Fruit fly (Drosophila melanogaster) Kc167 (cell line): Measurements from ENCODE around the gene Polr3G.

Experiments used
- Myc ChIP-seq: fragments of >200 bp; optimal IDR thresholded peaks from 2 replicates; lab custom pipeline; 2017; ENCODE audit warnings: missing external identifiers
- Sin3A ChIP-seq: fragments of >200 bp; optimal IDR thresholded peaks from 2 replicates; lab custom pipeline; 2018; ENCODE audit warnings: missing external identifiers
- h ChIP-seq: fragments of >200 bp; optimal IDR thresholded peaks from 3 replicates; lab custom pipeline; 2018; ENCODE audit warnings: missing external identifiers
- insv ChIP-seq: fragments of >200 bp; optimal IDR thresholded peaks from 3 replicates; lab custom pipeline; 2018; ENCODE audit warnings: missing external identifiers
- psq ChIP-seq: fragments of >200 bp; optimal IDR thresholded peaks from 2 replicates; lab custom pipeline; 2017; ENCODE audit warnings: missing external identifiers
- ttk ChIP-seq: sonication (Bioruptor generic); optimal IDR thresholded peaks from 2 replicates; lab custom pipeline; 2017; ENCODE audit warnings: missing external identifiers

Polr3G gene

DNA sequence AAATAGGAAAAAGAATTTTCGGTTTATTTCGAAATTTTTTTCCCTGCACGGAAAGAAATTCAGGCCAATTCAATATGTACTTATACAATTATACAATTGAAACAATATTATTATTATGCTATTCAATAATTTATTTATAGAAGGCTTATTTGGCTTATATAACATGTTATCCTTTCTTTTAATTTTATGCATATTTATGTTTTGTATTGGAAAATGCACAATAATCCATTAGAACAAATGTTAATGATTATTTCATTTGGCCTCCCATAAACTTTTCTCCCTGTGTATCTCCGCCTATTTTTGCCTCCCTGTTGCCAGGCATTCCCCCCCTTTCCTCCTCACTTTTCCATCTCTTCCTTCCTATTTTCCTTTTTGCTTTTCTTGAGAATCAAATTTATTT lies 21.0 kb upstream of the Polr3G start:
- no peak for TF ChIP-seq h (lab: Kevin White, UChicago)

DNA sequence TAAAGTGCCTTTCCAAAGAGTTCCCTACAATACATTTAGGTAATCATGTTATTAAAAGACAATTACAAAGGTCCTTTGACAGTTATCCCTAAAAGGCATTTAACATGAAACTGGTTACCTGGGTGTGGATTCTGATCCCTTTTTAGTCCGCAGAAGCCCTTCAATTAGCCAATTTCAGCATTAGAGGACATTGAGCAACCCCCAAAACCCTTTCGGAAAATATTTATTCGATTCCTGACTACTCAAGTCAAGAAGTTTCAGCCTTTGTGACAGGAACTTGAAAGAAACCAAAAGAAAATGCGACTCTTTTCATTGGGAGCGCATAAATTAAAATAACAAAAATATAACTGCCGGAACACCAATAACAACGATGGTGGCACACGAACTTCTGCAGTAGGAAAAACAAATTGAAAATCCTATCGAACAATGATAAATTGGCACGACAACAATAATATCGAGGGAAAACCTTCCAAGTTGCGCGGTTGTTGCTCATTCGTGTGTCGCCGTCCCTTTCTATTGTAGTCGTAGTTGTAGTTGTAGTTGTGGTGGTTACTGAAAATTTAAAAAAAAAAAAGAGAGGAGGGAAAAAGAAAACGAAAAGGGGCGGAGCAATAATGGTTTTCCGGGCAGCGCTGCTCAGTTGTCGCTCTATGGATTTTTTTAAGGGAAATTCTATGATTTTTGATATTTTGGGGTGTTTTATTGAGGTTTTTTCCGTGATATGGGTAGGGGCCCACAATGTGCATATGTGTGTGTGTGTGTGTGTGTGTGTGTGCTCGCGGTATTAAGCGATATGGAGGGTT lies 18.9 kb upstream of the Polr3G start:
- TF ChIP-seq insv (no peak), Myc (no peak), ttk (lab: Kevin White, UChicago) (no peak), psq (lab: Kevin White, UChicago) (no peak), h (lab: Kevin White, UChicago) (no peak), Sin3A (lab: Kevin White, UChicago) (no peak)

DNA sequence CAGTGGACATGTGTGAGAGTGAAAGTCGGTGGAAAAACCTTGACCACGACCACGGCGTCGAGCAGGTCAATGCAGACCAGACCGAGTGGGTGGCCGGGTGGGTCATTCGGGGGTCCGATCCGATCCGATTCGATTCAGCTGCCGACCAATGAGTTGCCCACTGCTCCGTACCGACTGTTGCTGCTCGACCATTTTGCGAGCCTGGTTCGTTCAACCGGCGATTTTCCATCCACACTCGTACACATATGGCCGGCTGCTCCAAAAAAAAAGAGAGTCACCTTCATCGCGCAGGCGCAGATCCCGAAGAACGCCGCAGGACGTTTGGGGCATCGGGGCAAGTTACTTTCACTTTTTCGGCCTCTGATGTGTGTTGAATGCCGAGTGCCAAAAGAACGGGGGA lies 17.6 kb upstream of the Polr3G start:
- TF ChIP-seq ttk (lab: Kevin White, UChicago) (no peak), Myc (no peak), h (lab: Kevin White, UChicago) (no peak), Sin3A (lab: Kevin White, UChicago) (no peak)

DNA sequence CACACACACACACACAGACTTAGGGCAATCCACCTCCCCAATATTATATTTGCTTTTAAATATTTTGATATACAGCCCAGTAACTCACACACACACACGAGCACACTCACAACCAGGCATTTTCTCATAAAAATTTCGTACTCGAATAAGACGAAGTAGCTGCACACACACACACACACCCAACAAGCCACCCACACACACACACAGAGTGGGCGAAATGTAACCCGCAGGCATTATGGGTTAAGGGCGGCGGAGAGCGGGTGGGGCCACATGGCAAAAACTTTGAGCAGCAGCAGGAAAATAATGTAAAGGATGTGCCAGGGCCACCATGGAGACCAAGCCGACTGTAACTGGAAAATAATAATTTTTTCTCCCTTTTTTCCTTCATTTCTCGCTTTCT lies 14.7 kb upstream of the Polr3G start:
- TF ChIP-seq ttk (lab: Kevin White, UChicago) (no peak), h (lab: Kevin White, UChicago) (no peak), Sin3A (lab: Kevin White, UChicago) (no peak), insv (no peak), psq (lab: Kevin White, UChicago) (no peak), Myc (no peak)

DNA sequence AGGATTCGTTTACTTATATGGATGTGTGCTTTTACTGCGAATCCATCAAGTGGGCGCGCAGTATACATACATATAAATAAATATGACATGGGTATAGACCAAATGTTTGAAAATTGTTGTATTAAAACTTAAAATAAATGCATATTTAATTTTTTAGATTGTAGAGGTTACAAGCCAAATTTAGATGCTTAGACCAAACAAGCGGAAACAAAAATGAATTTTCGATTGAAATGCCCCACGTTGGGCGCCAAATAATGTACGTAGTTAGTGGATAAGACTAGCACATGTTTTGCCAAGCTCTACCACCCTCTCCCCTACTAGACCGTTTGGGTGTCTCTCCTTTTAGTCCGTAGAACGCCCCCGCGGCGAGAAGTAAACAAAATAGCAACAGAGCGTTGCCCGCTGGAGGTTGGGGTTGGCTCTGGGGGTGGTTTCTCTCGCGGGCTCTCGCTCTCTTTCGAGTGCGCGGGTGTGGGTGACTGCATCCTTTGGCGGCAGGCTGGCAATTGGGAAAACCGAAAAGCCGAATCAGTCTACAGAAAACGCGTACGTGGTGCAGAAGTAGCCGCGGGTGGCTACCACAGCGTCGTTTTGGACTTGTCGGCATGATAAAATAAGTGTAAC lies 12.1 kb upstream of the Polr3G start, which contains the start of gene CG18265:
CG18265 (plus strand) TSS at position 530 of the 624 bp plus-strand sequence.
- TF ChIP-seq Myc (no peak), psq (lab: Kevin White, UChicago) (no peak), insv (no peak), ttk (lab: Kevin White, UChicago) (no peak), h (lab: Kevin White, UChicago) (no peak), Sin3A (lab: Kevin White, UChicago) (no peak)

DNA sequence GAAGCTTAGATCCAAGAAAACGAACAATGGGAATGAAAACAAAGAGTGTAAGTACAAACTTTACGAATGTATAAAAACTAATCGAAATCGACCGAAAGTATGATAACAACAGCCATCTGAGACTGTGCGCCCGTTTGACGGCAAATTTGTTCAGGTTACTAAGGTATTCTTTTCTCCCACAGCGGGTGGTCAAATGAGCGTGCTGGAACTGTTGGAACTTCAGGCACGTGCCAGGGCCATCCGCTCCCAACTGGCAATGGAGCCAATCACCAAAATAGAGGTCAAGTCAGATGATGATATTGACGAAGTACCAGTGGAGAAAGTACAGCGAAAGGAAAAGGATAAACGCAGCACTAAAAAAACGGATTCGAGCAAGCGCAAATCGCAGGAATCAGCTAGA lies 9.4 kb upstream of the Polr3G start, which contains the start of gene CG12229:
CG12229 (minus strand) TSS at position 101 of the 400 bp plus-strand sequence.
- no peak for TF ChIP-seq insv

DNA sequence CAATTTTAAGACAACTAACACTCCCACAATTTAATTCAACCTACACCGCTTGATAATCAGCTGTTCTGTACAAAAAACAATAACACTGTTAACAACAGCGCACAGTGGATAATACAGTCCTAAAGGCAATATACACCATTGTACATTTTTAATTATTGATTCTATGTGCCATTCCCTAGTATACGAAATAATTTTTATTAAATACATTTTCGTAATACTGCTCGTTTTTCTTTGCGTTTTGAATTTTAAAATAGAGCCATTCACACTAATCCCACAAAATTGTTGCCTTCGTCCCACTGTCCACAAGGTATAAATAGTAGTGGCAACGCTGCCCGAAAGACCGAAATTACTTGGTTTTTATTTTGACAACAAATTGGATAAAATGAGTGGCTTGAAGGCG lies 6.6 kb upstream of the Polr3G start, which contains the start of the genes Coq4 and CG32176:
Coq4 (minus strand) TSS at position 67 of the 400 bp plus-strand sequence.
CG32176 (plus strand) TSS at position 314 of the 400 bp plus-strand sequence.
- TF ChIP-seq Myc (no peak), Sin3A (lab: Kevin White, UChicago) (no peak), psq (lab: Kevin White, UChicago) (no peak), h (lab: Kevin White, UChicago) (no peak), ttk (lab: Kevin White, UChicago) (no peak), insv (no peak)

DNA sequence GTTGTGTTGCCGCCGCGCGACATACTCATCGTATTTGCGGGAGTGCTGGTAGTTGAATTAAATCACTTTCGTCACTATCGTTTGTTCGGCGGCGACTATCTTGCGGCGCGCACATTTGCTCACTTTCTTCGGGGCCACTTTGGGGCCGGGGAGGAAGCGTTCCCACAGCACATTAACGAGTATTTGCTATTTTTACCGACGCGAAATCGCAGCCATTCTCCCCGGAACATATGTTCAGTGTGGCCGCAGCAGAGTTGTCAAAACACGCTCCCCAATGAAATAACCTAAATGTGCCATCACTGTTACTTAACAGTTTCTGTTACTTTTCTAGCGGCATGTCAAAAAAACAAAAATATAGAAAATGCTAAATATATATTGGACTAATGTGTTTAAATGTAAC lies 6.0 kb upstream of the Polr3G start, which contains the start of gene frc:
frc (minus strand) TSS at position 244 of the 400 bp plus-strand sequence.
- TF ChIP-seq Sin3A (lab: Kevin White, UChicago): no peak
- no peak for TF ChIP-seq psq (lab: Kevin White, UChicago)
- no peak for TF ChIP-seq Myc
- no peak for TF ChIP-seq insv
- TF ChIP-seq h (lab: Kevin White, UChicago): no peak
- TF ChIP-seq ttk (lab: Kevin White, UChicago): no peak

DNA sequence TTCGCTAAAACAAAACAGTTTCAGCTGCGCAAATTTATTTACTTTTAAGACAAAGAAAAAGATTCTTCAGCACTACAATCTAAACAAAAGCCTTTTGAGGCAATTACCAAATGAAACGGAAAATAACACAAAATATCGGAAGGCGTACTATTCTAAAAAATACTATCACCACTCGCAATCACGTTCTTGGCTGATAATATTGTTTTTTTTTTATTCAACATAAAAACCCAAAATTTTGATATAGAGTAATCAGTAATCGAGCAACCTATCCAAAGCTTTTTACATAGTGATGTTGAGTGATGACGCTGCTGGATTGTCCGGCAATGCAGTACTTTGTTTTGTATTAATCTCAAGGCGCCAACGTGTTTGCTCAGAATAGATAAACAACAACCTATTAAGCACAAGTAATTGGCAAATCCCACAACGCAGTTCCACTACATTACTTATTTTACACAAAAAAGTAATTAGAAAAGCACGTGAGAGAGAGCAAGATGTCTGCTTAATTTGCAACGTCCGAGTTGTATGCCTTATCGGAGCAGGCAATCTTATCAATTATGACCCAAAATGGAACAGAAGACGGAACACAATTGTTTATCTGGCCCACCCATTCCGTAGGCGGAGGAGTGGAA lies 4.1 kb upstream of the Polr3G start:
- TF ChIP-seq psq (lab: Kevin White, UChicago): no peak
- TF ChIP-seq ttk (lab: Kevin White, UChicago): no peak
- no peak for TF ChIP-seq Sin3A (lab: Kevin White, UChicago)
- TF ChIP-seq h (lab: Kevin White, UChicago): no peak
- no peak for TF ChIP-seq Myc
- no peak for TF ChIP-seq insv

DNA sequence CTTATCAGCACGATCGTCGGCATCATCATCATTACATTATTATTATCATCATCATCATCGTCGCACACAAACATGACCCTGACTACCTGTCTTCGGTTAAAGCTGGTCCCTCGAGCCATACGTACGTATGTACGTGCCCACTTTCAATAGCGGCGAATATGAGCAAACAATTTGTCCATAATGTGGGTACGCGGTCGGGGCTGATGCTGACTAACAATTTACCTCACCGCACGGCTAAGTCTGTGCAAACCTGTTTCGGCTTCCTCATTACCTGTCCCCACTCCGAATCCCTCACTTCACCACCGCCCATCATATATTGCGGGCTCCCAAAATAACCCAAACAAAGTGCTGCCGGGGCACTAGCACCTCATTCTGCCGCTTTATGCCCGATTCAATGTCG lies 3.5 kb upstream of the Polr3G start:
- TF ChIP-seq ttk (lab: Kevin White, UChicago): no peak
- no peak for TF ChIP-seq insv
- TF ChIP-seq psq (lab: Kevin White, UChicago): no peak
- TF ChIP-seq Myc: no peak
- no peak for TF ChIP-seq Sin3A (lab: Kevin White, UChicago)

DNA sequence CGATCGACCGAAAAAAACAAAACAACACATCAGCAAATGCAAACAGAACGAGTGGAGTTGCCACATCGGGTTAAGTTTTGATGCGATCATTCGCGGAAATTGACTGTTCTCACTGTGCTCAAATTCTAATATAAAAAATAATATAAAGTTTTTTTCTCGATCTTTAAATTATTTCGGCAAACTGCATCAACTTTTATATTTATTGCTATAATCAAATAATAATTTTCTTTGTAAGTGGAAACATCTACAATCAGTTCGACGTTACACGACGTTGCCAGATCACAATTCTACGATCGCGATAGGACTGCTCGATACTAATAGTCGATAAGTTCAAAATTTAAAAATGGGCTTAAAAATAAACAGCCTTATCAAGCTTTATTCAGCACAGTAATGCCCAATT lies 1.8 kb upstream of the Polr3G start, which contains the start of gene Gorab:
Gorab (minus strand) TSS at position 58 of the 400 bp plus-strand sequence.
- no peak for TF ChIP-seq insv
- TF ChIP-seq psq (lab: Kevin White, UChicago): no peak
- TF ChIP-seq Myc: no peak
- TF ChIP-seq Sin3A (lab: Kevin White, UChicago): no peak
- no peak for TF ChIP-seq h (lab: Kevin White, UChicago)
- TF ChIP-seq ttk (lab: Kevin White, UChicago): no peak

DNA sequence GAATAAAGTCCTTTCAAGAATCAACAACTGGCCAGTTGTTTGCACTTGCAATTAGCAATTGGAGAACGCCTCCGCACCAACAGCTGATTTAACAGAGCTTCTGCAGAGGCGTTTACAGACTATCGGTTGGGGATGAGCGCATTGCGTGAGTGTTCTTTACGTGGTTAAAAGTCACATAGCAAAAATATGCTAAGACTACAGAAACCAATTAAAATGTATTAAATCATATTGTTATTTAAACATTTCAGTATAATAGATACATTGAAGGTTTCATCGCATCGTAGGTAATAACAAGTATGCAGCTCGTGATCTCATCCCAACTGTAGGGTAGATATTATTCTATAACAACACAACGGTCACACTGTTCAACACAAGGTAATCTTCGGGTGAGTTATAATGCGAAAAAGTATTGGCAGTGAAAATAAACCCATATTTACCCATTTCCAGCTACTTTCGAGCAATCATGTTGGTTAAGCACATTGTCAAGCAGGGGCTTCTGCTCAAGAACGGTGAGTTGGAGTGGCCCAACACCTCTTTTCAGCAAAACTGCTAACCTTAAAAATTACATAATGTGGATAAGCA lies 1.7 kb downstream of the Polr3G start, which contains the start of the genes Sec3 and COX7B:
Sec3 (minus strand) TSS at position 86 of the 582 bp plus-strand sequence.
COX7B (plus strand) TSS at position 346 of the 582 bp plus-strand sequence.
- no peak for TF ChIP-seq Sin3A (lab: Kevin White, UChicago)
- no peak for TF ChIP-seq insv
- no peak for TF ChIP-seq psq (lab: Kevin White, UChicago)
- TF ChIP-seq ttk (lab: Kevin White, UChicago): no peak
- TF ChIP-seq h (lab: Kevin White, UChicago): no peak
- no peak for TF ChIP-seq Myc
